Worm (Caenorhabditis elegans): ENCODE data around the gene T27F7.12.

The T27F7.12 gene

DNA sequence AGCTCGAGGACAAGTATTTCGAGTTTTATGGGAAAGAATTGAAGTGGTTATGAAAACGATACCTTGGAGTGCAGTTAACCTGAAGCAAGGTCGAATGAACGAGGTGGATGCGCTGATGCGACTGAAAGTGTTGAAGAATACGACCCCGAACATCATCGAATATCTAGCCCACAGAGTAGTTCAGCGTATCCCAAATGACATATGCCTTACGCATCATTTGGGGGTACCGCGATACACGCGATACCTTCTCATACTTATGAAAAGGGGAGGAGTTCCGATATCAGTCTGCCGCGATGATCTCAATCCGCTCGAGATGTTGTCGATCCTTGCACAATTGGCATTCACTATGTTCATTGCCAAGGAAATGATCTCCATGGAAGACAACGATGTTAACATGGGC lies at the start of gene T27F7.12:
Gene T27F7.12 (plus strand): TSS at position 301 of the 400 bp plus-strand sequence.
- no peak for TF ChIP-seq nhr-129 (tag; optimal IDR thresholded peaks at IDR 0.05)
- TF ChIP-seq lin-39 (tag; optimal IDR thresholded peaks at IDR 0.05): no peak

DNA sequence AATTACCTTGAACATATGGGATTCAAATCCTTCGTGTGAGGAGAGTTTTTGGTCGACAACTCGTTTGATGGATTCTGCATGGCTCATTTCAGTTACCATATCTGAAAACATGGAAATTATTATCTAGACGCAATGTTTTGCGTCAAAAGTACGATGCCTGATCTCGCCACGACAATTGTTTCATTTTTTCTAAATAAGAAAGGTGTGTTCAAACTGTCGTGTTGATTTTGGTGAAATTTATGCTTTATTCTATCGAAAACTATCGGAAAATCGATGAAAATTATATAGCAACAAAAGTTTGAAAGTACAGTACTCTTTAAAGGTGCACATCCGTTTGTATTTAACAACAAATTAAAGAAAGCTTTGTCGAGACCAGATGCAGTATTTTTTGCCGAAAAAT lies 48.9 kb upstream of the T27F7.12 start, which contains the start of gene cblc-1:
Gene cblc-1 (minus strand): TSS at position 101 of the 400 bp plus-strand sequence.
- TF ChIP-seq lsy-2 (tag; optimal IDR thresholded peaks at IDR 0.05) (no peak), peb-1 (tag; optimal IDR thresholded peaks at IDR 0.05) (no peak), elt-1 (tag; optimal IDR thresholded peaks at IDR 0.05) (no peak), sma-3 (GFP tag; optimal IDR thresholded peaks at IDR 0.05) (no peak), mdl-1 (tag; optimal IDR thresholded peaks at IDR 0.05) (no peak), crh-2 (tag; optimal IDR thresholded peaks at IDR 0.05) (no peak), ZK546.5 (tag; optimal IDR thresholded peaks at IDR 0.05) (no peak), blmp-1 (tag; optimal IDR thresholded peaks at IDR 0.05; ENCODE audit: insufficient read depth) (no peak), gmeb-1 (tag; optimal IDR thresholded peaks at IDR 0.05) (no peak), F13H6.1 (tag; optimal IDR thresholded peaks at IDR 0.05) (no peak), snpc-4 (tag; optimal IDR thresholded peaks at IDR 0.05) (no peak), dmd-4 (tag; optimal IDR thresholded peaks at IDR 0.05) (no peak), elt-3 (tag; optimal IDR thresholded peaks at IDR 0.05) (no peak), lin-39 (tag; optimal IDR thresholded peaks at IDR 0.05) (no peak), unc-62 (GFP tag; optimal IDR thresholded peaks at IDR 0.05) (no peak), nhr-23 (tag; optimal IDR thresholded peaks at IDR 0.05) (no peak), unc-39 (tag; optimal IDR thresholded peaks at IDR 0.05) (no peak), unc-55 (GFP tag; optimal IDR thresholded peaks at IDR 0.05) (no peak)

DNA sequence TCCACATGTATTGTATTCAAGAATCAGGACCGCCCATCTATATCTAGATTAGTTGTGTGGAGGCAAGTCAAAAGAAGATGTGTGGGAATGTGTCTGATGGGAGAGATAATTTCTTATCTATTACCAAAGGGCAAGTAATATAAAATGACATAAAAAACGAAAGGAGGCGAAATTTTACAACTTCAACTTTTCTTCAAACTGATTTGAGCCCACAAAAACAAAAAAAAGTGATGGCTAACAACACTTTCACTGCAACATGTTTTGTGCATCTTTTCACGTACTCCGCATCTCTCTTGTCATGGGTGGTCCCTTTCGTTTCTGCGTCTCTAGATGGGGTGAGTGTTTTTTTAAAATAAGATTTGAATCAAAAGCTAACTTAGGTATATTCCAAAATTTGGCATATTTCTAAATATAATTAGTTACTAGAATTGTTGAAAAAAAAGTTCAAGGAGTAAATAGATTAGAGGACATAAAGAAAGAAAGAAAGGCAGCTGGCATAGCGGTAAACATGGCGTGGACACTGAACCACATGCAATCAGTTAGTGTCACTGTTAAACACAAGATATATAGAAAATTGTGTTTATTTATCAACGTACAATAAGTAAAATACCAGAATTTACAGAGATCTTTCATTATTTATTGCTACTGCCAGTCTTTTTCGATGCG lies 48.2 kb upstream of the T27F7.12 start, which contains the start of gene ZK546.19:
Gene ZK546.19 (plus strand): TSS at position 186 of the 666 bp plus-strand sequence.
- TF ChIP-seq sem-4 (tag; optimal IDR thresholded peaks at IDR 0.05) (peak; percentile 18), lin-13 (GFP tag; optimal IDR thresholded peaks at IDR 0.05) (no peak), ama-1 (optimal IDR thresholded peaks at IDR 0.05) (no peak), gmeb-1 (tag; optimal IDR thresholded peaks at IDR 0.05) (no peak), nhr-11 (tag; optimal IDR thresholded peaks at IDR 0.05) (no peak), egl-27 (tag; optimal IDR thresholded peaks at IDR 0.05) (no peak), F13H6.1 (tag; optimal IDR thresholded peaks at IDR 0.05) (no peak), lin-39 (tag; optimal IDR thresholded peaks at IDR 0.05) (no peak), nhr-23 (tag; optimal IDR thresholded peaks at IDR 0.05) (peak; percentile 3), nhr-77 (tag; optimal IDR thresholded peaks at IDR 0.05) (no peak), mbf-1 (tag; optimal IDR thresholded peaks at IDR 0.05) (no peak), elt-3 (tag; optimal IDR thresholded peaks at IDR 0.05) (no peak), nhr-25 (tag; optimal IDR thresholded peaks at IDR 0.05) (no peak), sma-9 (GFP tag; optimal IDR thresholded peaks at IDR 0.05) (peak; percentile 32), sma-9 (tag; optimal IDR thresholded peaks at IDR 0.05) (no peak), ztf-1 (GFP tag; conservative IDR thresholded peaks at IDR 0.05) (no peak), nhr-12 (tag; optimal IDR thresholded peaks at IDR 0.05) (no peak), nhr-21 (tag; optimal IDR thresholded peaks at IDR 0.05) (no peak), peb-1 (tag; optimal IDR thresholded peaks at IDR 0.05) (no peak), unc-62 (GFP tag; optimal IDR thresholded peaks at IDR 0.05) (no peak), C34F6.9 (tag; optimal IDR thresholded peaks at IDR 0.05) (peak; percentile 59), unc-55 (GFP tag; optimal IDR thresholded peaks at IDR 0.05) (peak; percentile 7), zag-1 (tag; optimal IDR thresholded peaks at IDR 0.05) (no peak), aly-2 (tag; optimal IDR thresholded peaks at IDR 0.05) (no peak), ceh-16 (tag; optimal IDR thresholded peaks at IDR 0.05) (peak; percentile 36), Y55F3AM.14 (GFP tag; optimal IDR thresholded peaks at IDR 0.05) (no peak), mab-5 (tag; optimal IDR thresholded peaks at IDR 0.05) (no peak), nhr-10 (tag; optimal IDR thresholded peaks at IDR 0.05) (no peak), alr-1 (tag; optimal IDR thresholded peaks at IDR 0.05) (no peak), ceh-82 (tag; optimal IDR thresholded peaks at IDR 0.05) (no peak), lsy-2 (tag; optimal IDR thresholded peaks at IDR 0.05) (peak in 1 of 2 experiments; percentile 43), mdl-1 (tag; optimal IDR thresholded peaks at IDR 0.05) (no peak), nhr-129 (tag; optimal IDR thresholded peaks at IDR 0.05) (peak; percentile 64), ztf-4 (tag; optimal IDR thresholded peaks at IDR 0.05) (no peak), skn-1 (tag; optimal IDR thresholded peaks at IDR 0.05) (no peak), nhr-237 (tag; optimal IDR thresholded peaks at IDR 0.05) (no peak), unc-39 (tag; optimal IDR thresholded peaks at IDR 0.05) (no peak), blmp-1 (tag; optimal IDR thresholded peaks at IDR 0.05; ENCODE audit: insufficient read depth) (no peak), R02D3.7 (tag; optimal IDR thresholded peaks at IDR 0.05) (no peak), snpc-4 (tag; optimal IDR thresholded peaks at IDR 0.05) (no peak), elt-1 (tag; optimal IDR thresholded peaks at IDR 0.05) (peak; percentile 94), fos-1 (tag; optimal IDR thresholded peaks at IDR 0.05) (peak; percentile 7), ztf-11 (tag; optimal IDR thresholded peaks at IDR 0.05) (no peak), lin-11 (tag; optimal IDR thresholded peaks at IDR 0.05) (no peak), sma-3 (GFP tag; optimal IDR thresholded peaks at IDR 0.05) (no peak), crh-2 (tag; optimal IDR thresholded peaks at IDR 0.05) (peak; percentile 2)

Data from whole organism, L2 larva.